Worm (Caenorhabditis elegans): ENCODE data around the gene T06C12.14.
A peak's percentile ranks its signal among the peaks of the same experiment; 100 is the strongest.

The T06C12.14 gene

DNA sequence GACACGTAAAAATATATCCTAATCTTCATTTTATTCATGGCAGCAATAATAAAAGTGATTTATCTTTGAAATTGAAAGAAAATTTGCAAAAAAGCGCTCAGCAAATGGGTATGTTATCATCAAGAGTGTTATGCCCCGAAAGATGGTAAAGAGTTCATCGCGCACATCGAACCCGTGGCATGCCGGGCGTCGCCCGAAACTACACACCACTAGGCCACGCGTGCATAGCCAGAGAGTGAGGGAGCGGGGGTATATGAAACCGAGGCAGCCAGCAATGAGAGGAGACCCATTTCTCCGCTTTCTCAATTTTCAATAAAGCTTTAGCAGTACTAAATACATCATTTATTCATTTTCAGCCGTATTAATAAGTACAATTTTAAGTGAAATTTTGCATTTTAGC is 26.0 kb upstream of the T06C12.14 start (continued):
- TF ChIP-seq daf-8 (GFP tag; IDR thresholded peaks at IDR 0.05) (peak; percentile 94), zip-2 (tag; optimal IDR thresholded peaks at IDR 0.05) (peak; percentile 41), mep-1 (tag; optimal IDR thresholded peaks at IDR 0.05) (no peak)

DNA sequence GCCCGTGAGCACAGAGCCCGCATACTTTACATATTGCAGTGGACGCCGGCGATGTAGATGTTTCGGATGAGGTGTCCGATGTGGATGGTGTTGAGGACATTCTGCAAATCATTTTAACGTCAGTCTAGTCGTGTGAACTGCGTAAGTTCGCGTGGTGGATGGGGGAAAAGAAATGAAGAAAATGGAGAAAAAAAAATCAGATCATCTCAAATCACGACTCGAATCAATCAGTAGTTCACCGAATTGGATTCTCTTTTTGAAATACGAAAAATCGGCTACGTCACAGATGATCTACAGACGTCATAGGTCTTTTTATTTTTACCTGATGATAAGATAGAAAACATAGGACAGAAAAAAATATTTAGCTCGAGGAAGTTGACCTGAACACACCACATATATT is 23.5 kb upstream of the T06C12.14 start, which contains the start of gene nhr-102:
nhr-102 (minus strand) TSS at position 101 of the 400 bp plus-strand sequence.
- TF ChIP-seq D1046.2 (GFP tag; IDR thresholded peaks at IDR 0.05) (no peak), dve-1 (tag; optimal IDR thresholded peaks at IDR 0.05; ENCODE audit: insufficient read depth) (peak; percentile 2), T20F7.1 (GFP tag; optimal IDR thresholded peaks at IDR 0.05) (no peak), madf-9 (GFP tag; conservative IDR thresholded peaks at IDR 0.05) (no peak), T26A8.4 (GFP tag; IDR thresholded peaks at IDR 0.05) (0 out of 2 replicates have a peak, but pooled peaks have one; percentile 26), cey-2 (tag; optimal IDR thresholded peaks at IDR 0.05; ENCODE audit: borderline replicate concordance, insufficient read depth) (no peak), fkh-10 (GFP tag; optimal IDR thresholded peaks at IDR 0.05) (no peak), ZK546.5 (tag; optimal IDR thresholded peaks at IDR 0.05) (no peak), dmd-6 (GFP tag; IDR thresholded peaks at IDR 0.05) (no peak), R02D3.7 (tag; optimal IDR thresholded peaks at IDR 0.05) (no peak), aha-1 (tag) (no peak)

DNA sequence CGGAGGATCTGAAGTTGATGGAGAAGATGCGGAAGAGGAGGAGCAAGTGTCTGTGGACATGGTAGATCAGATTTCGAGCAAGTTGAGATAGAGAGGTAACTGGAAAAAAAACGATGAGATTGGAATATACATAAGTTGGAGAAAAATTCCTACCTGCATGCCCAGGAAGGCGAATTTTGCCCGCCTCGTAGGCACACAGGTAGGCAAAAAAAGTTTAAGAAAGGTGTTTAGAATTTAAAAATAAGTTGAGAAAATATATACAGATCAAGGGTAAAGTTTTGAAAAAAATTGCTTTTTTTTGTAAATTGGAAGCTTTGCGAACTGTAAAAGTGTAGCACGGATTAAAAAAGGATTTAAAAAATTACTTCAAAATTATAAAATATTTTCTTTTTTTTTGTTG is 20.3 kb upstream of the T06C12.14 start, which contains the start of gene nhr-84:
nhr-84 (minus strand) TSS at position 101 of the 400 bp plus-strand sequence.
- TF ChIP-seq lin-15B (tag; optimal IDR thresholded peaks at IDR 0.05) (no peak), ceh-20 (GFP tag; IDR thresholded peaks at IDR 0.05) (no peak), saeg-2 (GFP tag; IDR thresholded peaks at IDR 0.05) (no peak), T26A8.4 (GFP tag; IDR thresholded peaks at IDR 0.05) (no peak), hif-1 (tag; optimal IDR thresholded peaks at IDR 0.05) (no peak), nhr-10 (tag; optimal IDR thresholded peaks at IDR 0.05) (no peak), zip-11 (GFP tag; IDR thresholded peaks at IDR 0.05) (no peak), daf-12 (tag; optimal IDR thresholded peaks at IDR 0.05) (no peak), D1046.2 (GFP tag; IDR thresholded peaks at IDR 0.05) (no peak), Y5F2A.4 (GFP tag; optimal IDR thresholded peaks at IDR 0.05) (no peak), ces-1 (GFP tag; optimal IDR thresholded peaks at IDR 0.05) (no peak)

DNA sequence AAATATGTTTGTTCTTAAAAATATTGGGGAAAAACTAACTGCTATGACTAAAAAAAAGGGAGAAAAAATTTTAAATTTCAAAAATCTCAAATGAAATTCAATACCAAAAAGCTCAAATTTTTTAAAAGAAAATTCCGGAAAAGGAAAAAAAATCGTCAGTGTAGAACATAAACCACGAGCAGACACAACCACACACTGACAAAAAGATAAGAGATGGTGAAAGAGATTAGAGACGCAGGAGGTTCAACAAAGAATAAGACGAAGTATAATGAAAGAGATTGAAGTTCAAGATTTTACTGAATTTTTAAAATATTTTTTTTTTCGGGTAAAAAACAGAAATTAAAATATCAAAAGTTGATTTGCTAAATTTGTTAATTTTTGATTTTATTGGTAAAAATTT is 19.8 kb upstream of the T06C12.14 start:
- TF ChIP-seq dmd-6 (GFP tag; IDR thresholded peaks at IDR 0.05): peak; percentile 82
- no peak for TF ChIP-seq T20F7.1 (GFP tag; optimal IDR thresholded peaks at IDR 0.05)
- TF ChIP-seq ceh-20 (GFP tag; IDR thresholded peaks at IDR 0.05): no peak
- no peak for TF ChIP-seq daf-16 (GFP tag; optimal IDR thresholded peaks at IDR 0.05)
- TF ChIP-seq daf-16 (tag; optimal IDR thresholded peaks at IDR 0.05): peak; percentile 26
- TF ChIP-seq dve-1 (tag; optimal IDR thresholded peaks at IDR 0.05; ENCODE audit: insufficient read depth): peak; percentile 55
- TF ChIP-seq F26F4.8 (GFP tag; conservative IDR thresholded peaks at IDR 0.05): no peak
- peak; percentile 16 for TF ChIP-seq mep-1 (tag; optimal IDR thresholded peaks at IDR 0.05)
- peak; percentile 59 for TF ChIP-seq pqm-1 (tag; optimal IDR thresholded peaks at IDR 0.05)
- TF ChIP-seq nhr-28 (tag; optimal IDR thresholded peaks at IDR 0.05): peak; percentile 81
- peak in 1 of 2 experiments; percentile 14 for TF ChIP-seq lsy-2 (tag; optimal IDR thresholded peaks at IDR 0.05)
- peak; percentile 6 for TF ChIP-seq hlh-11 (tag; optimal IDR thresholded peaks at IDR 0.05)
- no peak for TF ChIP-seq aly-2 (tag; optimal IDR thresholded peaks at IDR 0.05)
- TF ChIP-seq attf-4 (tag; optimal IDR thresholded peaks at IDR 0.05): no peak
- peak; percentile 40 for TF ChIP-seq hlh-30 (tag; optimal IDR thresholded peaks at IDR 0.05; ENCODE audit: insufficient read depth)
- peak in 1 of 2 experiments; percentile 36 for TF ChIP-seq mdl-1 (tag; optimal IDR thresholded peaks at IDR 0.05)
- TF ChIP-seq nhr-25 (tag; optimal IDR thresholded peaks at IDR 0.05; ENCODE audit: borderline replicate concordance, insufficient read depth): no peak
